Fruit fly (Drosophila melanogaster): Measurements from ENCODE around the gene CG31098.

dm6 chr3R:25321681-25322080, 28.9 kb upstream of the CG31098 start:
- TF ChIP-seq CG8478 (optimal IDR thresholded peaks at IDR 0.05), result no peak
- TF ChIP-seq CTCF (optimal IDR thresholded peaks at IDR 0.05), result no peak
